Fruit fly (Drosophila melanogaster): ENCODE results near the gene GatC.

dm6 chr2L:13790715-13791114 is 42.2 kb downstream of the GatC start, which contains the start of gene CG16863:
- TF ChIP-seq CG8478 (optimal IDR thresholded peaks at IDR 0.05), result no peak
- no peak for TF ChIP-seq CTCF (optimal IDR thresholded peaks at IDR 0.05)
